Fruit fly (Drosophila melanogaster) whole organism, prepupa: ENCODE data around the gene CG14053.

Experiments
- Blimp-1 ChIP-seq: fragments of 200-800 bp; sonication (Bioruptor generic); optimal IDR thresholded peaks from 3 replicates; lab custom pipeline; 2017; ENCODE audit warnings: missing biosample characterization, missing genetic modification characterization, mild to moderate bottlenecking, moderate library complexity, missing genetic modification reagents
- CG10669 ChIP-seq: fragments of 200-800 bp; sonication (Bioruptor generic); optimal IDR thresholded peaks from 3 replicates; lab custom pipeline; 2018; ENCODE audit warnings: missing biosample characterization, mild to moderate bottlenecking, missing genetic modification characterization, moderate library complexity
- CG11902 ChIP-seq: fragments of 200-800 bp; sonication (Bioruptor generic); optimal IDR thresholded peaks from 3 replicates; lab custom pipeline; 2016; ENCODE audit warnings: missing biosample characterization, missing genetic modification characterization
- CG15336 ChIP-seq: fragments of 200-800 bp; sonication (Bioruptor generic); IDR thresholded peaks from 2 replicates; pipeline ENCODE4 v1.3.6; 2022; ENCODE audit warnings: missing biosample characterization, missing genetic modification characterization
- CG1621 ChIP-seq: fragments of 200-800 bp; sonication (Bioruptor generic); optimal IDR thresholded peaks from 3 replicates; lab custom pipeline; 2018; ENCODE audit warnings: missing biosample characterization, mild to moderate bottlenecking, missing genetic modification characterization
- CG16779 ChIP-seq: fragments of 200-800 bp; sonication (Bioruptor generic); optimal IDR thresholded peaks from 3 replicates; lab custom pipeline; 2017; ENCODE audit warnings: missing biosample characterization, mild to moderate bottlenecking, missing genetic modification characterization
- CG3032 ChIP-seq: fragments of 200-800 bp; optimal IDR thresholded peaks from 2 replicates; lab custom pipeline; 2019; ENCODE audit warnings: missing biosample characterization, mild to moderate bottlenecking, missing genetic modification characterization, moderate library complexity
- CG31627 ChIP-seq: fragments of 200-800 bp; sonication (Bioruptor generic); optimal IDR thresholded peaks from 3 replicates; lab custom pipeline; 2016; ENCODE audit warnings: missing biosample characterization, missing genetic modification characterization
- CG32006 ChIP-seq: fragments of 200-800 bp; sonication (Bioruptor generic); optimal IDR thresholded peaks from 3 replicates; lab custom pipeline; 2017; ENCODE audit warnings: missing biosample characterization, mild to moderate bottlenecking, missing genetic modification characterization
- CG34406 ChIP-seq: fragments of 200-800 bp; sonication (Bioruptor generic); optimal IDR thresholded peaks from 3 replicates; lab custom pipeline; 2016; ENCODE audit warnings: missing biosample characterization, missing genetic modification characterization
- CG3919 ChIP-seq: fragments of 200-800 bp; sonication (Bioruptor generic); optimal IDR thresholded peaks from 3 replicates; lab custom pipeline; 2016; ENCODE audit warnings: missing biosample characterization, missing genetic modification characterization
- CG4318 ChIP-seq: fragments of 200-800 bp; sonication (Bioruptor generic); optimal IDR thresholded peaks from 3 replicates; lab custom pipeline; 2017; ENCODE audit warnings: missing biosample characterization, mild to moderate bottlenecking, missing genetic modification characterization
- CG6163 ChIP-seq: fragments of 200-800 bp; sonication (Bioruptor generic); IDR thresholded peaks from 3 replicates; pipeline ENCODE4 v1.3.6; 2022; ENCODE audit warnings: missing biosample characterization, missing genetic modification characterization
- CG6276 ChIP-seq: fragments of 200-800 bp; sonication (Bioruptor generic); optimal IDR thresholded peaks from 2 replicates; lab custom pipeline; 2017; ENCODE audit warnings: missing biosample characterization, mild to moderate bottlenecking, missing genetic modification characterization
- CG6792 ChIP-seq: fragments of 200-800 bp; sonication (Bioruptor generic); optimal IDR thresholded peaks from 3 replicates; lab custom pipeline; 2016; ENCODE audit warnings: missing biosample characterization, missing genetic modification characterization
- CG6808 ChIP-seq: fragments of 200-800 bp; sonication (Bioruptor generic); optimal IDR thresholded peaks from 3 replicates; lab custom pipeline; 2017; ENCODE audit warnings: missing biosample characterization, missing genetic modification characterization, mild to moderate bottlenecking, moderate library complexity, missing genetic modification reagents
- CG6854 ChIP-seq: fragments of 200-800 bp; sonication (Bioruptor generic); optimal IDR thresholded peaks from 2 replicates; lab custom pipeline; 2017; ENCODE audit warnings: missing biosample characterization, mild to moderate bottlenecking, missing genetic modification characterization
- CG7368 ChIP-seq: fragments of 200-800 bp; sonication (Bioruptor generic); optimal IDR thresholded peaks from 3 replicates; lab custom pipeline; 2016; ENCODE audit warnings: missing biosample characterization, missing genetic modification characterization
- CG8319 ChIP-seq: fragments of 200-800 bp; sonication (Bioruptor generic); optimal IDR thresholded peaks from 3 replicates; lab custom pipeline; 2016; ENCODE audit warnings: missing biosample characterization, missing genetic modification characterization
- CG8632 ChIP-seq: fragments of 200-800 bp; sonication (Bioruptor generic); optimal IDR thresholded peaks from 3 replicates; lab custom pipeline; 2016; ENCODE audit warnings: missing biosample characterization, missing genetic modification characterization
- CG9139 ChIP-seq: fragments of 200-800 bp; sonication (Bioruptor generic); optimal IDR thresholded peaks from 3 replicates; lab custom pipeline; 2017; ENCODE audit warnings: missing biosample characterization, mild to moderate bottlenecking, missing genetic modification characterization
- Eip78C ChIP-seq: fragments of 200-800 bp; sonication (Bioruptor generic); peaks from one replicate; lab custom pipeline; 2016; ENCODE audit warnings: missing biosample characterization, missing genetic modification characterization
- Eip93F ChIP-seq: fragments of 200-800 bp; sonication (Bioruptor generic); optimal IDR thresholded peaks from 2 replicates; lab custom pipeline; 2016; ENCODE audit warnings: missing biosample characterization, mild to moderate bottlenecking, missing genetic modification characterization
- Ets96B ChIP-seq: fragments of 200-800 bp; optimal IDR thresholded peaks from 2 replicates; lab custom pipeline; 2019; ENCODE audit warnings: missing biosample characterization, mild to moderate bottlenecking, missing genetic modification characterization, moderate library complexity
- Gug ChIP-seq: fragments of 200-800 bp; sonication (Bioruptor generic); IDR thresholded peaks from 2 replicates; pipeline ENCODE4 v1.3.6; 2022; ENCODE audit warnings: missing biosample characterization, missing genetic modification characterization
- Hr38 ChIP-seq: sonication (Bioruptor generic); optimal IDR thresholded peaks from 2 replicates; lab custom pipeline; 2016; ENCODE audit warnings: missing biosample characterization, missing genetic modification characterization
- Hr4 ChIP-seq: fragments of 200-800 bp; sonication (Bioruptor generic); optimal IDR thresholded peaks from 3 replicates; lab custom pipeline; 2016; ENCODE audit warnings: missing biosample characterization, missing genetic modification characterization
- Lpt ChIP-seq: fragments of 200-800 bp; sonication (Bioruptor generic); optimal IDR thresholded peaks from 3 replicates; lab custom pipeline; 2016; ENCODE audit warnings: missing biosample characterization, missing genetic modification characterization
- Met ChIP-seq: fragments of 200-800 bp; sonication (Bioruptor generic); optimal IDR thresholded peaks from 3 replicates; lab custom pipeline; 2016; ENCODE audit warnings: missing biosample characterization, missing genetic modification characterization
- OdsH ChIP-seq: fragments of 200-800 bp; sonication (Bioruptor generic); optimal IDR thresholded peaks from 3 replicates; lab custom pipeline; 2016; ENCODE audit warnings: missing biosample characterization, missing genetic modification characterization
- Smox ChIP-seq: fragments of 200-800 bp; sonication (Bioruptor generic); optimal IDR thresholded peaks from 3 replicates; lab custom pipeline; 2016; ENCODE audit warnings: missing biosample characterization, missing genetic modification characterization
- Sox102F ChIP-seq: fragments of 200-800 bp; sonication (Bioruptor generic); optimal IDR thresholded peaks from 2 replicates; lab custom pipeline; 2016; ENCODE audit warnings: missing biosample characterization, mild to moderate bottlenecking, missing genetic modification characterization
- Sox14 ChIP-seq: fragments of 200-800 bp; sonication (Bioruptor generic); optimal IDR thresholded peaks from 3 replicates; lab custom pipeline; 2016; ENCODE audit warnings: missing biosample characterization, missing genetic modification characterization
- Sox15 ChIP-seq: fragments of 200-800 bp; sonication (Bioruptor generic); optimal IDR thresholded peaks from 3 replicates; lab custom pipeline; 2016; ENCODE audit warnings: missing biosample characterization, missing genetic modification characterization
- achi ChIP-seq: fragments of 200-800 bp; sonication (Bioruptor generic); optimal IDR thresholded peaks from 3 replicates; lab custom pipeline; 2016; ENCODE audit warnings: missing biosample characterization, missing genetic modification characterization
- acj6 ChIP-seq: fragments of 200-800 bp; sonication (Bioruptor generic); optimal IDR thresholded peaks from 3 replicates; lab custom pipeline; 2016; ENCODE audit warnings: missing biosample characterization, missing genetic modification characterization
- cyc ChIP-seq: fragments of 200-800 bp; sonication (Bioruptor generic); optimal IDR thresholded peaks from 3 replicates; lab custom pipeline; 2016; ENCODE audit warnings: missing biosample characterization, missing genetic modification characterization
- dac ChIP-seq: fragments of 200-800 bp; sonication (Bioruptor generic); optimal IDR thresholded peaks from 2 replicates; lab custom pipeline; 2017; ENCODE audit warnings: missing biosample characterization, mild to moderate bottlenecking, missing genetic modification characterization
- dsx ChIP-seq: fragments of 200-800 bp; optimal IDR thresholded peaks from 3 replicates; lab custom pipeline; 2019; ENCODE audit warnings: missing biosample characterization, mild to moderate bottlenecking, missing genetic modification characterization, moderate library complexity; ENCODE audit not compliant: poor library complexity, severe bottlenecking
- eg ChIP-seq: fragments of 200-800 bp; sonication (Bioruptor generic); IDR thresholded peaks from 3 replicates; pipeline ENCODE4 v1.3.6; 2022; ENCODE audit warnings: missing biosample characterization, missing genetic modification characterization
- esn ChIP-seq: fragments of 200-800 bp; sonication (Bioruptor generic); optimal IDR thresholded peaks from 2 replicates; lab custom pipeline; 2016; ENCODE audit warnings: missing biosample characterization, mild to moderate bottlenecking, missing genetic modification characterization, moderate library complexity
- fd85E ChIP-seq: fragments of 200-800 bp; sonication (Bioruptor generic); optimal IDR thresholded peaks from 3 replicates; lab custom pipeline; 2016; ENCODE audit warnings: missing biosample characterization, missing genetic modification characterization
- fkh ChIP-seq: fragments of 200-800 bp; sonication (Bioruptor generic); optimal IDR thresholded peaks from 3 replicates; lab custom pipeline; 2017; ENCODE audit warnings: missing biosample characterization, mild to moderate bottlenecking, missing genetic modification characterization, moderate library complexity
- lz ChIP-seq: fragments of 200-800 bp; sonication (Bioruptor generic); optimal IDR thresholded peaks from 3 replicates; lab custom pipeline; 2016; ENCODE audit warnings: missing biosample characterization, missing genetic modification characterization
- net ChIP-seq: fragments of 200-800 bp; sonication (Bioruptor generic); optimal IDR thresholded peaks from 3 replicates; lab custom pipeline; 2016; ENCODE audit warnings: missing biosample characterization, missing genetic modification characterization
- pdm3 ChIP-seq: fragments of 200-800 bp; sonication (Bioruptor generic); optimal IDR thresholded peaks from 3 replicates; lab custom pipeline; 2016; ENCODE audit warnings: missing biosample characterization, missing genetic modification characterization
- spab ChIP-seq: fragments of 200-800 bp; sonication (Bioruptor generic); optimal IDR thresholded peaks from 2 replicates; lab custom pipeline; 2017; ENCODE audit warnings: missing biosample characterization, mild to moderate bottlenecking, missing genetic modification characterization, missing genetic modification reagents
- ss ChIP-seq, 2 experiments: fragments of 200-800 bp; sonication (Bioruptor generic); optimal IDR thresholded peaks; 2 replicates in 1 of 2; 3 replicates in 1 of 2; lab custom pipeline; 2017 to 2018; ENCODE audit warnings: mild to moderate bottlenecking in 2 of 2, missing biosample characterization in 2 of 2, missing genetic modification characterization in 2 of 2, moderate library complexity in 1 of 2
- svp ChIP-seq: fragments of 200-800 bp; sonication (Bioruptor generic); peaks from one replicate; lab custom pipeline; 2016; ENCODE audit warnings: missing biosample characterization, missing genetic modification characterization
- topi ChIP-seq: fragments of 200-800 bp; sonication (Bioruptor generic); optimal IDR thresholded peaks from 3 replicates; lab custom pipeline; 2016; ENCODE audit warnings: missing biosample characterization, missing genetic modification characterization
- vri ChIP-seq: fragments of 200-800 bp; sonication (Bioruptor generic); optimal IDR thresholded peaks from 3 replicates; lab custom pipeline; 2016; ENCODE audit warnings: missing biosample characterization, mild to moderate bottlenecking, missing genetic modification characterization

CG14053 gene

DNA sequence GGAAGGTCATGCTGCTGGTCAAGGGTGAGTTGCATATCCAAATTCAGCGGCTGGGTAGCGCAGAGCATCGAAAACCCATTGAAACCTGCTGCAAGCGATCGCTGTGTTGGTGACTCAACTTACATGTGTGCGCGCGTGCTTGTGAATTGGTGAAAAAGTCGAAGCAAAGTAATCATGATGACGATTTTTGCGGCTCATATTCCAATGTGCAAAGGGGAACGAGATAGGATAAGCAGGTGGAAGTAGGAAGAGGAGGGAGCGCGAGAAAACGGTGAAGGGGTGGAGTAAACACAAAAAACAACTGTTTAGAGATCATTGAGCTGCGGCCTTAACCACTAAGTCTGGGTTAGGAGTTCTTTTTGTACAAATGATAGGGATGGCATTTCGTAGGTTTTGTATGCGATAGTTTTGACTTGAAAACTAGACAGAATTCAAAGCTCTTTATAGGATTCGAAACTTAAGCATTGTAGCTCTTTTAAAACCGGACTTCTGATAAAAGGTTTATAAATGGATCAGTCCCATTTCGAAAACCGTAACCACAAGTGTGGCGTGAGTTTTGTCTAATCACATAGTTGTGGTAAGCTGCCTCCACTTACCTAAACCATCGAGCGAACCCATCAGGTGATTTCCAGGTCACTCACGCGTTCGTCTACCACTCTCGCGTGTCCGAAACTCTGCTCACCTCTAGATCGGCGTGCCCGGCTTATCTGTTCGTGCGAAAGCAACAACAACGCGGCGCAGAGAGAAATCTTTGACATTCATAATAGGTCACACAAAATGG is 47.8 kb downstream of the CG14053 start:
- no peak for TF ChIP-seq CG6163 (GFP tag; lab: Robert Waterston, UW)
- peak; percentile 66 for TF ChIP-seq Smox (GFP tag; lab: Kevin White, UChicago)
- TF ChIP-seq svp: peak; percentile 90
- peak; percentile 62 for TF ChIP-seq pdm3 (GFP tag; lab: Kevin White, UChicago)
- peak; percentile 59 for TF ChIP-seq OdsH (GFP tag; lab: Kevin White, UChicago)
- peak; percentile 12 for TF ChIP-seq CG10669
- peak; percentile 65 for TF ChIP-seq CG31627 (GFP tag; lab: Kevin White, UChicago)
- peak; percentile 6 for TF ChIP-seq CG34406 (GFP tag; lab: Kevin White, UChicago)
- peak; percentile 52 for TF ChIP-seq CG6792 (GFP tag; lab: Kevin White, UChicago)
- TF ChIP-seq Hr38 (GFP tag; lab: Kevin White, UChicago): no peak
- peak; percentile 76 for TF ChIP-seq esn
- no peak for TF ChIP-seq Eip93F (GFP tag; lab: Kevin White, UChicago)
- peak; percentile 48 for TF ChIP-seq CG11902
- TF ChIP-seq net (GFP tag; lab: Kevin White, UChicago): peak; percentile 57
- TF ChIP-seq CG6808: peak; percentile 32
- TF ChIP-seq achi: peak; percentile 37
- peak; percentile 52 for TF ChIP-seq CG3032 (tag; lab: Kevin White, UChicago)
- peak; percentile 13 for TF ChIP-seq dsx (GFP tag; lab: Kevin White, UChicago)
- TF ChIP-seq Ets96B (tag; lab: Kevin White, UChicago): peak; percentile 30
- peak; percentile 47 for TF ChIP-seq Sox14 (GFP tag; lab: Kevin White, UChicago)
- peak; percentile 47; the same call in 2 of the 3 replicates for TF ChIP-seq eg
- TF ChIP-seq Met (GFP tag; lab: Kevin White, UChicago): peak; percentile 64
- TF ChIP-seq CG7368 (GFP tag; lab: Kevin White, UChicago): peak; percentile 45
- TF ChIP-seq Eip78C (GFP tag; lab: Kevin White, UChicago): peak; percentile 89
- TF ChIP-seq CG8319 (GFP tag; lab: Kevin White, UChicago): peak; percentile 54
- peak; percentile 62 for TF ChIP-seq CG15336 (GFP tag; lab: Robert Waterston, UW)
- peak; percentile 37 to 61 for TF ChIP-seq ss (GFP tag; optimal IDR thresholded peaks at IDR 0.05; lab: Kevin White, UChicago)
- no peak for TF ChIP-seq fd85E (GFP tag; lab: Kevin White, UChicago)
- peak; percentile 73 for TF ChIP-seq lz (GFP tag; lab: Kevin White, UChicago)
- TF ChIP-seq dac (GFP tag; lab: Kevin White, UChicago): peak; percentile 48
- TF ChIP-seq CG16779 (tag; lab: Kevin White, UChicago): no peak
- peak; percentile 51 for TF ChIP-seq CG3919 (GFP tag; lab: Kevin White, UChicago)
- peak; percentile 40 for TF ChIP-seq vri (GFP tag; lab: Kevin White, UChicago)
- TF ChIP-seq Gug: peak; percentile 49; the same call in 1 of the 2 replicates
- peak; percentile 10 for TF ChIP-seq CG6276 (GFP tag; lab: Kevin White, UChicago)
- TF ChIP-seq CG4318 (GFP tag; lab: Kevin White, UChicago): peak; percentile 52
- no peak for TF ChIP-seq Lpt
- TF ChIP-seq cyc (GFP tag; lab: Kevin White, UChicago): peak; percentile 65
- TF ChIP-seq Hr4 (GFP tag; lab: Kevin White, UChicago): peak; percentile 52
- TF ChIP-seq Sox102F (GFP tag; lab: Kevin White, UChicago): peak; percentile 65
- TF ChIP-seq CG6854 (GFP tag; lab: Kevin White, UChicago): no peak
- peak; percentile 9 for TF ChIP-seq CG8632
- TF ChIP-seq acj6 (GFP tag; lab: Kevin White, UChicago): peak; percentile 62
- TF ChIP-seq CG9139 (GFP tag; lab: Kevin White, UChicago): no peak
- TF ChIP-seq Blimp-1 (GFP tag; lab: Kevin White, UChicago): no peak
- peak; percentile 2 for TF ChIP-seq CG1621 (tag; lab: Kevin White, UChicago)
- TF ChIP-seq CG32006: peak; percentile 67
- peak; percentile 41 for TF ChIP-seq Sox15 (GFP tag; lab: Kevin White, UChicago)
- peak; percentile 67 for TF ChIP-seq topi (GFP tag; lab: Kevin White, UChicago)
- TF ChIP-seq fkh (GFP tag; lab: Kevin White, UChicago): peak; percentile 5
- TF ChIP-seq spab (GFP tag; lab: Kevin White, UChicago): peak; percentile 4
